Worm (Caenorhabditis elegans) whole organism, L4 larva: ENCODE results near the gene F23H11.2.
A peak's percentile ranks its signal among the peaks of the same experiment; 100 is the strongest.

Source experiments
- F37D6.2 ChIP-seq: sonication (generic microtip); optimal IDR thresholded peaks from 2 replicates; lab custom pipeline; 2016; ENCODE audit warnings: mild to moderate bottlenecking, missing genetic modification characterization, missing compliant biosample characterization
- R02D3.7 ChIP-seq: fragments of 150-350 bp; sonication (generic microtip); optimal IDR thresholded peaks from 3 replicates; lab custom pipeline; 2014; ENCODE audit warnings: missing biosample characterization, missing genetic modification characterization
- Y105C5A.15 ChIP-seq: fragments of 200-800 bp; sonication (Bioruptor generic); IDR thresholded peaks from 2 replicates; pipeline ENCODE4 v1.3.6; 2022; ENCODE audit warnings: missing genetic modification characterization, missing compliant biosample characterization
- ZK546.5 ChIP-seq, 2 experiments: sonication (generic microtip); optimal IDR thresholded peaks; 2 replicates each; lab custom pipeline; 2017; ENCODE audit warnings: missing biosample characterization in 2 of 2, missing genetic modification characterization in 2 of 2
- ama-1 ChIP-seq: fragments of 150-350 bp; optimal IDR thresholded peaks from 2 replicates; lab custom pipeline; 2014; ENCODE audit warnings: inconsistent platforms, mixed read lengths
- attf-4 ChIP-seq: sonication (generic microtip); optimal IDR thresholded peaks from 3 replicates; lab custom pipeline; 2017; ENCODE audit warnings: missing biosample characterization, missing genetic modification characterization
- ceh-20 ChIP-seq: fragments of 200-800 bp; sonication (Bioruptor generic); IDR thresholded peaks from 2 replicates; pipeline ENCODE4 v1.3.6; 2022; ENCODE audit warnings: missing genetic modification reagents, missing genetic modification characterization, missing compliant biosample characterization
- ceh-62 ChIP-seq: sonication (generic microtip); optimal IDR thresholded peaks from 2 replicates; lab custom pipeline; 2017; ENCODE audit warnings: missing biosample characterization, missing genetic modification characterization
- ceh-82 ChIP-seq: sonication (generic microtip); optimal IDR thresholded peaks from 2 replicates; lab custom pipeline; 2017; ENCODE audit warnings: missing biosample characterization, missing genetic modification characterization
- ces-1 ChIP-seq: fragments of 150-350 bp; sonication (generic microtip); optimal IDR thresholded peaks from 4 replicates; lab custom pipeline; 2014; ENCODE audit warnings: missing biosample characterization, missing genetic modification reagents, missing genetic modification characterization
- daf-16 ChIP-seq, 3 experiments: sonication (generic microtip); optimal IDR thresholded peaks; 2 replicates each; lab custom pipeline; 2016 to 2017; ENCODE audit warnings: missing genetic modification characterization in 3 of 3, missing genetic modification reagents in 3 of 3, mild to moderate bottlenecking in 2 of 3, missing compliant biosample characterization in 2 of 3, missing biosample characterization in 1 of 3, moderate library complexity in 1 of 3
- dmd-6 ChIP-seq: fragments of 200-800 bp; sonication (Bioruptor generic); IDR thresholded peaks from 2 replicates; pipeline ENCODE4 v1.3.6; 2022; ENCODE audit warnings: missing genetic modification reagents, missing genetic modification characterization, missing compliant biosample characterization
- dmd-9 ChIP-seq: fragments of 200-800 bp; sonication (Bioruptor generic); IDR thresholded peaks from 2 replicates; pipeline ENCODE4 v1.3.6; 2022; ENCODE audit warnings: missing genetic modification reagents, missing genetic modification characterization, missing compliant biosample characterization
- dve-1 ChIP-seq: sonication (generic microtip); optimal IDR thresholded peaks from 2 replicates; lab custom pipeline; 2017; ENCODE audit warnings: antibody characterized with exemption, mild to moderate bottlenecking, missing genetic modification characterization, missing compliant biosample characterization; ENCODE audit not compliant: insufficient read depth
- egl-27 ChIP-seq: sonication (generic microtip); optimal IDR thresholded peaks from 3 replicates; lab custom pipeline; 2017; ENCODE audit warnings: missing biosample characterization, missing genetic modification reagents, missing genetic modification characterization
- egl-43 ChIP-seq: fragments of 200-800 bp; sonication (Bioruptor generic); IDR thresholded peaks from 2 replicates; pipeline ENCODE4 v1.3.6; 2022; ENCODE audit warnings: missing genetic modification reagents, missing genetic modification characterization, missing compliant biosample characterization
- hlh-11 ChIP-seq: fragments of 200-800 bp; sonication (Bioruptor generic); optimal IDR thresholded peaks from 2 replicates; lab custom pipeline; 2018; ENCODE audit warnings: mild to moderate bottlenecking, missing genetic modification characterization, missing compliant biosample characterization
- hlh-30 ChIP-seq: sonication (generic microtip); optimal IDR thresholded peaks from 2 replicates; lab custom pipeline; 2017; ENCODE audit warnings: antibody characterized with exemption, mild to moderate bottlenecking, missing genetic modification characterization, missing compliant biosample characterization; ENCODE audit not compliant: insufficient read depth
- lin-1 ChIP-seq: fragments of 200-800 bp; sonication (Bioruptor generic); IDR thresholded peaks from 2 replicates; pipeline ENCODE4 v1.3.6; 2022; ENCODE audit warnings: missing genetic modification reagents, missing genetic modification characterization, missing compliant biosample characterization
- lin-29 ChIP-seq: fragments of 200-800 bp; sonication (Bioruptor generic); IDR thresholded peaks from 2 replicates; pipeline ENCODE4 v1.3.6; 2022; ENCODE audit warnings: missing genetic modification reagents, missing genetic modification characterization, missing compliant biosample characterization
- lin-38 ChIP-seq: fragments of 200-800 bp; sonication (Bioruptor generic); IDR thresholded peaks from 2 replicates; pipeline ENCODE4 v1.3.6; 2022; ENCODE audit warnings: missing genetic modification reagents, missing genetic modification characterization, missing compliant biosample characterization
- lir-3 ChIP-seq: sonication (generic microtip); optimal IDR thresholded peaks from 2 replicates; lab custom pipeline; 2016; ENCODE audit warnings: mild to moderate bottlenecking, missing genetic modification characterization, missing compliant biosample characterization
- madf-5 ChIP-seq, 2 experiments: fragments of 200-800 bp; sonication (Bioruptor generic); IDR thresholded peaks; 2 replicates each; pipeline ENCODE4 v1.3.6; 2022; ENCODE audit warnings: missing compliant biosample characterization in 2 of 2, missing genetic modification characterization in 2 of 2
- madf-9 ChIP-seq: fragments of 200-800 bp; sonication (Bioruptor generic); conservative IDR thresholded peaks from 2 replicates; pipeline ENCODE4 v1.3.6; 2022; ENCODE audit warnings: missing genetic modification reagents, missing genetic modification characterization, missing compliant biosample characterization
- mep-1 ChIP-seq: fragments of 150-350 bp; sonication (generic microtip); optimal IDR thresholded peaks from 3 replicates; lab custom pipeline; 2014; ENCODE audit warnings: missing biosample characterization, missing genetic modification characterization
- mes-2 ChIP-seq: sonication (generic microtip); optimal IDR thresholded peaks from 2 replicates; lab custom pipeline; 2016; ENCODE audit warnings: missing genotype, mild to moderate bottlenecking, missing genetic modification characterization, missing compliant biosample characterization; ENCODE audit not compliant: poor library complexity, severe bottlenecking
- mxl-2 ChIP-seq: fragments of 200-800 bp; sonication (Bioruptor generic); conservative IDR thresholded peaks from 2 replicates; pipeline ENCODE4 v1.3.6; 2022; ENCODE audit warnings: missing genetic modification reagents, missing genetic modification characterization, missing compliant biosample characterization
- nhr-11 ChIP-seq: fragments of 150-350 bp; optimal IDR thresholded peaks from 2 replicates; lab custom pipeline; 2014; ENCODE audit warnings: missing biosample characterization, missing genetic modification characterization
- nhr-111 ChIP-seq: fragments of 200-800 bp; sonication (Bioruptor generic); optimal IDR thresholded peaks from 2 replicates; lab custom pipeline; 2018; ENCODE audit warnings: mild to moderate bottlenecking, missing genetic modification characterization, missing compliant biosample characterization
- nhr-237 ChIP-seq: sonication (generic microtip); optimal IDR thresholded peaks from 2 replicates; lab custom pipeline; 2017; ENCODE audit warnings: missing biosample characterization, missing genetic modification characterization
- nhr-28 ChIP-seq: fragments of 150-350 bp; optimal IDR thresholded peaks from 2 replicates; lab custom pipeline; 2014; ENCODE audit warnings: missing biosample characterization, missing genetic modification characterization
- nhr-42 ChIP-seq: fragments of 200-800 bp; sonication (Bioruptor generic); IDR thresholded peaks from 2 replicates; pipeline ENCODE4 v1.3.6; 2022; ENCODE audit warnings: missing genetic modification characterization, missing compliant biosample characterization
- nhr-76 ChIP-seq: fragments of 150-350 bp; optimal IDR thresholded peaks from 2 replicates; lab custom pipeline; 2014; ENCODE audit warnings: missing biosample characterization, missing genetic modification characterization
- nhr-77 ChIP-seq: fragments of 150-350 bp; optimal IDR thresholded peaks from 2 replicates; lab custom pipeline; 2014; ENCODE audit warnings: missing biosample characterization, missing genetic modification characterization
- php-3 ChIP-seq: fragments of 200-800 bp; sonication (Bioruptor generic); IDR thresholded peaks from 2 replicates; pipeline ENCODE4 v1.3.6; 2022; ENCODE audit warnings: missing genetic modification reagents, missing genetic modification characterization, missing compliant biosample characterization
- pqm-1 ChIP-seq: sonication (generic microtip); optimal IDR thresholded peaks from 2 replicates; lab custom pipeline; 2017; ENCODE audit warnings: missing biosample characterization, missing genetic modification characterization
- set-16 ChIP-seq: fragments of 200-800 bp; sonication (Bioruptor generic); IDR thresholded peaks from 2 replicates; pipeline ENCODE4 v1.3.6; 2022; ENCODE audit warnings: missing genetic modification reagents, missing genetic modification characterization, missing compliant biosample characterization
- tra-1 ChIP-seq: fragments of 200-800 bp; sonication (Bioruptor generic); IDR thresholded peaks from 2 replicates; pipeline ENCODE4 v1.3.6; 2022; ENCODE audit warnings: missing genetic modification reagents, missing genetic modification characterization, missing compliant biosample characterization
- unc-130 ChIP-seq: sonication (generic microtip); optimal IDR thresholded peaks from 2 replicates; lab custom pipeline; 2016; ENCODE audit warnings: missing genetic modification reagents, missing genetic modification characterization, missing compliant biosample characterization
- unc-62 ChIP-seq, 3 experiments: fragments of 150-350 bp in 1 of 3; sonication (generic microtip); optimal IDR thresholded peaks in 2 of 3; peaks in 1 of 3; 1 replicate in 1 of 3; 2 replicates in 2 of 3; lab custom pipeline; 2014 to 2017; ENCODE audit warnings: missing biosample characterization in 3 of 3, missing genetic modification characterization in 3 of 3, missing genetic modification reagents in 3 of 3, missing genotype in 1 of 3
- zip-11 ChIP-seq: fragments of 200-800 bp; sonication (Bioruptor generic); IDR thresholded peaks from 2 replicates; pipeline ENCODE4 v1.3.6; 2022; ENCODE audit warnings: missing genetic modification characterization, missing compliant biosample characterization
- zip-2 ChIP-seq: fragments of 150-350 bp; optimal IDR thresholded peaks from 2 replicates; lab custom pipeline; 2014; ENCODE audit warnings: missing biosample characterization, missing genetic modification characterization
- ztf-11 ChIP-seq: fragments of 150-350 bp; optimal IDR thresholded peaks from 2 replicates; lab custom pipeline; 2014; ENCODE audit warnings: missing biosample characterization, missing genetic modification characterization
- ztf-7 ChIP-seq: fragments of 150-350 bp; optimal IDR thresholded peaks from 2 replicates; lab custom pipeline; 2014; ENCODE audit warnings: missing biosample characterization, missing genetic modification characterization

F23H11.2 gene

DNA sequence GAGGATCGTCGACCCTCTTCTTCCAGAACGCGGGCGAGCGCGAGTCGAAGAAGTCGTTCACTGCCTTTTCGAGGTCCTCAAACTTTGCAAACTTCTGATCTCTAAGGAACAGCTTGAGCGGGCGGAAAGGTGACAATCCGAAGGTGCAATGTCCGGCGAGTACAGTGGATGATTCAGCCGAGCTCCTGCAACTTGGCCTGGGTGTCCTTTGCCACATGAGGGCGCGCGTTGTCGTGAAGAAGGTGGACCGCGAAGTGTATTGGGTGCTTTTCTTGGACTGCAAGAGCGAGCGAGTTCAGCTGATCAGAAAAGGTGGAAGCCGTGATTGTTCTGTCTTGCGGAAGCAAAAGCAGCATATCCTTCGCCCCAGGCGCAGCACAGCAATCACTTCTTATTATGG is 46.4 kb downstream of the F23H11.2 start:
- peak; percentile 70 for TF ChIP-seq set-16
- TF ChIP-seq ceh-82 (tag; lab: Kevin White, UChicago) = no peak
- TF ChIP-seq, all 104 proteins: peak for 1

ce11 chrIII:943426-943927 is 47.9 kb downstream of the F23H11.2 start, which contains the start of gene fbxa-59:
TSS of gene fbxa-59 (minus strand) at chrIII:943476.
- TF ChIP-seq pqm-1 (tag; lab: Kevin White, UChicago) (peak; percentile 60), lin-29 (no peak), unc-130 (no peak), nhr-28 (tag; lab: Kevin White, UChicago) (peak; percentile 39), hlh-11 (tag; lab: Kevin White, UChicago) (peak; percentile 66), dve-1 (tag; lab: Kevin White, UChicago) (peak; percentile 71), lin-38 (GFP tag; lab: Robert Waterston, UW) (0 out of 2 replicates have a peak, but pooled peaks have one; percentile 10), zip-2 (tag; lab: Kevin White, UChicago) (peak; percentile 10), nhr-77 (tag; lab: Kevin White, UChicago) (peak; percentile 27), php-3 (peak; percentile 26; the same call in 1 of the 2 replicates), daf-16 (GFP tag; optimal IDR thresholded peaks at IDR 0.05; lab: Kevin White, UChicago) (no peak), daf-16 (tag; optimal IDR thresholded peaks at IDR 0.05; lab: Kevin White, UChicago) (peak; percentile 71), egl-43 (GFP tag; lab: Robert Waterston, UW) (no peak), hlh-30 (tag; lab: Kevin White, UChicago) (peak; percentile 16), dmd-6 (GFP tag; lab: Robert Waterston, UW) (peak; percentile 75)
- TF ChIP-seq, all 104 proteins: peak for 11

- TF ChIP-seq dmd-6 (GFP tag; lab: Robert Waterston, UW) (peak; percentile 78), php-3 (peak; percentile 78)
- TF ChIP-seq, all 104 proteins: peak for 2; not testable (repeated sequence) for 102
Observed at ce11 chrIII:944346-944745, 48.8 kb downstream of the F23H11.2 start.

DNA sequence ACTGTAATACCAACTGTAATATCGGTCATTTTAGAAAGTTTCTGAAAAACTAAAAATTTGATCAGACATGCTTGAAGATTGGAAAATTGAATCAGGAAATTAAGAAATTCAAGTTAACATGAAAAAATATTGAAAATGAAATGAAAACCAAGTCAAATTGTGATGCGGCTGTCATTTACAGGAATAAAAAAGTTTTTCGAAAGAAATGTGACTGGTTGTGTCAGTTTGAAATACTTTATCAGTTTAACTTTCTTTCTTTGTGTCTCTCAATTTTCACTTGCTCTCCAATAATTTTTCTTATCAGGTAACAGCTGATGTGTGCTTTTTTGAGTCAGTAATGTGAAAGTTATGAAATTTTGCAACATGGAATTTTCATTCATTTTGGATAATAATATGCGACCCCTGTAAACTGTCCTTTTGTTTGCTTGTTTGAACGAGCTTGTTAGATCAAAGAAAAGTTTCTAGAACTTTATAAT is 50.7 kb downstream of the F23H11.2 start, which contains the start of gene fbxa-60:
TSS of gene fbxa-60 (minus strand) at position 51 of the 476 bp plus-strand sequence.
- TF ChIP-seq madf-9 (GFP tag; lab: Robert Waterston, UW) (no peak), tra-1 (GFP tag; lab: Robert Waterston, UW) (peak; percentile 66; the same call in 1 of the 2 replicates), ZK546.5 (tag; optimal IDR thresholded peaks at IDR 0.05; lab: Kevin White, UChicago) (no peak), ceh-20 (GFP tag; lab: Robert Waterston, UW) (no peak), nhr-42 (no peak), ama-1 (lab: Kevin White, UChicago) (no peak), nhr-28 (tag; lab: Kevin White, UChicago) (peak; percentile 61), zip-11 (GFP tag; lab: Robert Waterston, UW) (no peak), ceh-62 (no peak), nhr-11 (tag; lab: Kevin White, UChicago) (no peak), nhr-76 (tag; lab: Kevin White, UChicago) (no peak), mes-2 (tag; lab: Kevin White, UChicago) (no peak), set-16 (no peak), ztf-11 (no peak), egl-27 (tag; lab: Kevin White, UChicago) (no peak), ztf-7 (no peak), R02D3.7 (tag; lab: Kevin White, UChicago) (no peak), mep-1 (no peak), mxl-2 (GFP tag; lab: Robert Waterston, UW) (no peak), nhr-111 (GFP tag; lab: Kevin White, UChicago) (no peak), madf-5 (GFP tag; IDR thresholded peaks at IDR 0.05; lab: Robert Waterston, UW) (no peak), attf-4 (tag; lab: Kevin White, UChicago) (no peak), F37D6.2 (no peak), Y105C5A.15 (GFP tag; lab: Robert Waterston, UW) (no peak), nhr-237 (tag; lab: Kevin White, UChicago) (no peak), dmd-9 (GFP tag; lab: Robert Waterston, UW) (no peak), ces-1 (GFP tag; lab: Kevin White, UChicago) (no peak), pqm-1 (tag; lab: Kevin White, UChicago) (peak; percentile 76), lir-3 (no peak), hlh-11 (tag; lab: Kevin White, UChicago) (peak; percentile 82), unc-62 (GFP tag; optimal IDR thresholded peaks at IDR 0.05 in 1 of 2; lab: Kevin White, UChicago) (no peak), unc-62 (tag; optimal IDR thresholded peaks at IDR 0.05; lab: Kevin White, UChicago) (no peak), lin-1 (peak; percentile 36; the same call in 1 of the 2 replicates)
